Fruit fly (Drosophila melanogaster): ENCODE measurements around the gene CG5321.

Gene CG5321

dm6 chrX:14725084-14725483 is 45.7 kb downstream of the CG5321 start:
- TF ChIP-seq CG1792 (GFP tag; optimal IDR thresholded peaks at IDR 0.05) (no peak), fru (optimal IDR thresholded peaks at IDR 0.05) (no peak), slbo (GFP tag; IDR thresholded peaks at IDR 0.05) (0 out of 2 replicates have a peak, but pooled peaks have one; percentile 25), gro (GFP tag; optimal IDR thresholded peaks at IDR 0.05) (no peak), Hr39 (optimal IDR thresholded peaks at IDR 0.05) (no peak), Med (GFP tag) (peak; percentile 71), NfI (GFP tag; optimal IDR thresholded peaks at IDR 0.05) (peak; percentile 10), Dfd (GFP tag; optimal IDR thresholded peaks at IDR 0.05) (no peak), Mrtf (GFP tag; IDR thresholded peaks at IDR 0.05) (no peak), CG33557 (GFP tag; optimal IDR thresholded peaks at IDR 0.05) (no peak), CG2120 (GFP tag; optimal IDR thresholded peaks at IDR 0.05) (peak; percentile 24), Drgx (GFP tag; IDR thresholded peaks at IDR 0.05) (no peak), inv (GFP tag; IDR thresholded peaks at IDR 0.05; ENCODE audit: partially characterized antibody) (no peak), CG17829 (tag; optimal IDR thresholded peaks at IDR 0.05) (no peak), dmrt99B (tag; optimal IDR thresholded peaks at IDR 0.05) (peak; percentile 25), lab (GFP tag; optimal IDR thresholded peaks at IDR 0.05) (peak; percentile 49), Rfx (GFP tag; IDR thresholded peaks at IDR 0.05) (0 out of 2 replicates have a peak, but pooled peaks have one; percentile 21), pb (GFP tag; optimal IDR thresholded peaks at IDR 0.05) (no peak), Dbx (GFP tag; IDR thresholded peaks at IDR 0.05) (peak; percentile 31; the same call in 1 of the 3 replicates), salm (tag; optimal IDR thresholded peaks at IDR 0.05) (no peak), H15 (GFP tag; IDR thresholded peaks at IDR 0.05) (no peak), sens (GFP tag) (peak; percentile 64), lbe (GFP tag; optimal IDR thresholded peaks at IDR 0.05) (no peak), nerfin-2 (GFP tag; IDR thresholded peaks at IDR 0.05; ENCODE audit: partially characterized antibody) (no peak), crc (GFP tag; optimal IDR thresholded peaks at IDR 0.05) (no peak), fd96Cb (tag; optimal IDR thresholded peaks at IDR 0.05) (no peak), Trl (optimal IDR thresholded peaks at IDR 0.05) (no peak), Trl (GFP tag; optimal IDR thresholded peaks at IDR 0.05) (no peak), Aef1 (GFP tag; IDR thresholded peaks at IDR 0.05) (no peak), Fer1 (GFP tag; optimal IDR thresholded peaks at IDR 0.05) (peak; percentile 9), CG30020 (tag; optimal IDR thresholded peaks at IDR 0.05) (no peak), Hsf (GFP tag; optimal IDR thresholded peaks at IDR 0.05) (no peak), CG13894 (tag; optimal IDR thresholded peaks at IDR 0.05) (no peak), bbx (GFP tag; IDR thresholded peaks at IDR 0.05; ENCODE audit: partially characterized antibody) (no peak), CG7928 (GFP tag; optimal IDR thresholded peaks at IDR 0.05) (no peak), Jarid2 (GFP tag; optimal IDR thresholded peaks at IDR 0.05) (no peak), CG2678 (tag; optimal IDR thresholded peaks at IDR 0.05) (peak; percentile 26), CG11504 (tag; optimal IDR thresholded peaks at IDR 0.05) (peak; percentile 11), grau (tag; optimal IDR thresholded peaks at IDR 0.05) (peak; percentile 7), CG12236 (GFP tag; optimal IDR thresholded peaks at IDR 0.05) (no peak), Meics (GFP tag; optimal IDR thresholded peaks at IDR 0.05) (no peak), Hr51 (GFP tag; optimal IDR thresholded peaks at IDR 0.05) (peak in 1 of 2 experiments; percentile 7), dysf (GFP tag; IDR thresholded peaks at IDR 0.05) (peak; percentile 45; the same call in 1 of the 3 replicates), ab (GFP tag; optimal IDR thresholded peaks at IDR 0.05) (no peak), D (optimal IDR thresholded peaks at IDR 0.05) (no peak), D (GFP tag; optimal IDR thresholded peaks at IDR 0.05) (no peak), sna (GFP tag; IDR thresholded peaks at IDR 0.05; ENCODE audit: partially characterized antibody) (no peak), CG9215 (GFP tag; IDR thresholded peaks at IDR 0.05) (no peak), CG8290 (GFP tag; optimal IDR thresholded peaks at IDR 0.05) (no peak), CG8290 (tag; optimal IDR thresholded peaks at IDR 0.05) (peak in 1 of 2 experiments; percentile 24), CG18599 (GFP tag; optimal IDR thresholded peaks at IDR 0.05) (peak; percentile 58), CG7271 (tag; optimal IDR thresholded peaks at IDR 0.05) (no peak), CG34224 (GFP tag; IDR thresholded peaks at IDR 0.05; ENCODE audit: partially characterized antibody) (no peak)

All from whole organism, embryonic.